Worm (Caenorhabditis elegans): Measurements from ENCODE around the gene adm-2.

The adm-2 gene

DNA sequence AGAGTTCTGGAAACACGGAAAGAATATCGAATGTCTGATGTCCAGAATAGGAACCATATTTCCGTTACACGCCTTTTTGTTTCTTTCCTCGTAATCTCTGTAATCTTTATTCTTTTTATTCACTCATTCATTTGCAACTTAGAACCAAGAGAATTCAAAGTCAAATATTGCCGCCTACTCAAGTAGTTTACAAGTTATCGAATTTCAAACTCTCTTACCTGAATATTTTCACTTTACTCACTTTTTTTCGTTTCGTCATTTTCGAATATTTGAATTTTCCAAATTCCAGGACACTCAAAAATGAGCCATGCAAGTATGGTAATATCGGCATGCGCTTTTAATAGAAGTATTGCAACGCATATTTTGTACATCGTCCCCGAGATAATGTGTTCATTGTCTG lies 36.6 kb downstream of the adm-2 start, which contains the start of gene K11E4.6:
Gene K11E4.6 (plus strand): TSS at position 301 of the 400 bp plus-strand sequence.
- TF ChIP-seq rnt-1 (tag; optimal IDR thresholded peaks at IDR 0.05) (no peak), pax-1 (tag; optimal IDR thresholded peaks at IDR 0.05) (no peak), hlh-8 (tag; optimal IDR thresholded peaks at IDR 0.05) (no peak), madf-2 (tag; optimal IDR thresholded peaks at IDR 0.05) (no peak), tbx-7 (tag; optimal IDR thresholded peaks at IDR 0.05) (no peak), pros-1 (tag; optimal IDR thresholded peaks at IDR 0.05) (no peak), unc-86 (tag; optimal IDR thresholded peaks at IDR 0.05) (no peak), F13H6.1 (tag; optimal IDR thresholded peaks at IDR 0.05) (no peak), lin-11 (tag; optimal IDR thresholded peaks at IDR 0.05) (no peak), nhr-11 (tag; optimal IDR thresholded peaks at IDR 0.05) (no peak), fkh-6 (tag; optimal IDR thresholded peaks at IDR 0.05) (no peak), nfya-1 (tag; optimal IDR thresholded peaks at IDR 0.05) (no peak)

ce11 chrX:13726285-13726684 lies 38.5 kb downstream of the adm-2 start:
- no peak for TF ChIP-seq rnt-1 (tag; optimal IDR thresholded peaks at IDR 0.05)
- no peak for TF ChIP-seq unc-3 (GFP tag; conservative IDR thresholded peaks at IDR 0.05)
- TF ChIP-seq unc-3 (tag; optimal IDR thresholded peaks at IDR 0.05), result no peak
- no peak for TF ChIP-seq unc-55 (GFP tag; optimal IDR thresholded peaks at IDR 0.05)
- no peak for TF ChIP-seq che-1 (tag; optimal IDR thresholded peaks at IDR 0.05)
- no peak for TF ChIP-seq T23F11.4 (GFP tag; optimal IDR thresholded peaks at IDR 0.05)
- no peak for TF ChIP-seq ttx-3 (tag; optimal IDR thresholded peaks at IDR 0.05)
- no peak for TF ChIP-seq fkh-10 (GFP tag; optimal IDR thresholded peaks at IDR 0.05)
- no peak for TF ChIP-seq ceh-14 (tag; optimal IDR thresholded peaks at IDR 0.05)
- TF ChIP-seq elt-2 (tag; optimal IDR thresholded peaks at IDR 0.05), result no peak
- no peak for TF ChIP-seq ceh-31 (tag; optimal IDR thresholded peaks at IDR 0.05)
- TF ChIP-seq ceh-18 (tag; optimal IDR thresholded peaks at IDR 0.05), result no peak
- no peak for TF ChIP-seq fkh-6 (tag; optimal IDR thresholded peaks at IDR 0.05)
- TF ChIP-seq Y22D7AL.16 (tag; optimal IDR thresholded peaks at IDR 0.05), result no peak
- TF ChIP-seq ztf-16 (tag; optimal IDR thresholded peaks at IDR 0.05), result no peak

ce11 chrX:13726874-13727343 lies 39.2 kb downstream of the adm-2 start, which contains the start of gene pix-1:
pix-1 (plus strand) TSS chrX:13727293.
- TF ChIP-seq ceh-48 (tag; optimal IDR thresholded peaks at IDR 0.05) (peak; percentile 14), rnt-1 (tag; optimal IDR thresholded peaks at IDR 0.05) (no peak), ceh-34 (tag; optimal IDR thresholded peaks at IDR 0.05) (peak; percentile 0), tbx-2 (tag; optimal IDR thresholded peaks at IDR 0.05) (peak; percentile 9), nfya-1 (tag; optimal IDR thresholded peaks at IDR 0.05) (peak; percentile 46), ceh-31 (tag; optimal IDR thresholded peaks at IDR 0.05) (peak; percentile 32), sdc-2 (tag; optimal IDR thresholded peaks at IDR 0.05) (peak; percentile 66), ama-1 (optimal IDR thresholded peaks at IDR 0.05) (no peak), ceh-18 (tag; optimal IDR thresholded peaks at IDR 0.05) (peak; percentile 10), ttx-3 (tag; optimal IDR thresholded peaks at IDR 0.05) (no peak), hlh-8 (tag; optimal IDR thresholded peaks at IDR 0.05) (peak; percentile 76)

- no peak for TF ChIP-seq ztf-16 (tag; optimal IDR thresholded peaks at IDR 0.05)
- no peak for TF ChIP-seq odd-2 (tag; optimal IDR thresholded peaks at IDR 0.05)
- no peak for TF ChIP-seq tbx-7 (tag; optimal IDR thresholded peaks at IDR 0.05)
- TF ChIP-seq pag-3 (tag; optimal IDR thresholded peaks at IDR 0.05; ENCODE audit: borderline replicate concordance), result no peak
- no peak for TF ChIP-seq rnt-1 (tag; optimal IDR thresholded peaks at IDR 0.05)
- TF ChIP-seq pqm-1 (tag; optimal IDR thresholded peaks at IDR 0.05), result no peak
- no peak for TF ChIP-seq pha-2 (tag; optimal IDR thresholded peaks at IDR 0.05)
- TF ChIP-seq zip-5 (tag; optimal IDR thresholded peaks at IDR 0.05), result no peak
- no peak for TF ChIP-seq fax-1 (tag; optimal IDR thresholded peaks at IDR 0.05)
- no peak for TF ChIP-seq unc-55 (GFP tag; optimal IDR thresholded peaks at IDR 0.05)
- TF ChIP-seq sdc-2 (tag; optimal IDR thresholded peaks at IDR 0.05), result no peak
- no peak for TF ChIP-seq K02D7.2 (tag; optimal IDR thresholded peaks at IDR 0.05)
- TF ChIP-seq lim-6 (tag; optimal IDR thresholded peaks at IDR 0.05), result no peak
- TF ChIP-seq pat-9 (tag; optimal IDR thresholded peaks at IDR 0.05), result no peak
- TF ChIP-seq ceh-18 (tag; optimal IDR thresholded peaks at IDR 0.05), result no peak
- no peak for TF ChIP-seq pros-1 (tag; optimal IDR thresholded peaks at IDR 0.05)
- TF ChIP-seq pha-4 (tag; optimal IDR thresholded peaks at IDR 0.05), result no peak
- no peak for TF ChIP-seq ceh-45 (GFP tag; IDR thresholded peaks at IDR 0.05)
- no peak for TF ChIP-seq hlh-13 (GFP tag; optimal IDR thresholded peaks at IDR 0.05)
Observed at ce11 chrX:13728991-13729390, 41.2 kb downstream of the adm-2 start.

Measured in whole organism, late embryonic.